Fruit fly (Drosophila melanogaster) whole organism, prepupa: ENCODE results near the gene Tsp74F.

Source experiments
- CG10669 ChIP-seq: fragments of 200-800 bp; sonication (Bioruptor generic); optimal IDR thresholded peaks from 3 replicates; lab custom pipeline; 2018; ENCODE audit warnings: missing biosample characterization, mild to moderate bottlenecking, missing genetic modification characterization, moderate library complexity
- CG11762 ChIP-seq: fragments of 200-800 bp; sonication (Bioruptor generic); optimal IDR thresholded peaks from 3 replicates; lab custom pipeline; 2016; ENCODE audit warnings: missing biosample characterization, missing genetic modification characterization; ENCODE audit not compliant: insufficient read depth
- CG15336 ChIP-seq: fragments of 200-800 bp; sonication (Bioruptor generic); IDR thresholded peaks from 2 replicates; pipeline ENCODE4 v1.3.6; 2022; ENCODE audit warnings: missing biosample characterization, missing genetic modification characterization
- CG16779 ChIP-seq: fragments of 200-800 bp; sonication (Bioruptor generic); optimal IDR thresholded peaks from 3 replicates; lab custom pipeline; 2017; ENCODE audit warnings: missing biosample characterization, mild to moderate bottlenecking, missing genetic modification characterization
- CG31627 ChIP-seq: fragments of 200-800 bp; sonication (Bioruptor generic); optimal IDR thresholded peaks from 3 replicates; lab custom pipeline; 2016; ENCODE audit warnings: missing biosample characterization, missing genetic modification characterization
- CG3919 ChIP-seq: fragments of 200-800 bp; sonication (Bioruptor generic); optimal IDR thresholded peaks from 3 replicates; lab custom pipeline; 2016; ENCODE audit warnings: missing biosample characterization, missing genetic modification characterization
- CG6163 ChIP-seq: fragments of 200-800 bp; sonication (Bioruptor generic); IDR thresholded peaks from 3 replicates; pipeline ENCODE4 v1.3.6; 2022; ENCODE audit warnings: missing biosample characterization, missing genetic modification characterization
- CG6276 ChIP-seq: fragments of 200-800 bp; sonication (Bioruptor generic); optimal IDR thresholded peaks from 2 replicates; lab custom pipeline; 2017; ENCODE audit warnings: missing biosample characterization, mild to moderate bottlenecking, missing genetic modification characterization
- CG6808 ChIP-seq: fragments of 200-800 bp; sonication (Bioruptor generic); optimal IDR thresholded peaks from 3 replicates; lab custom pipeline; 2017; ENCODE audit warnings: missing biosample characterization, missing genetic modification characterization, mild to moderate bottlenecking, moderate library complexity, missing genetic modification reagents
- CG6854 ChIP-seq: fragments of 200-800 bp; sonication (Bioruptor generic); optimal IDR thresholded peaks from 2 replicates; lab custom pipeline; 2017; ENCODE audit warnings: missing biosample characterization, mild to moderate bottlenecking, missing genetic modification characterization
- CG7368 ChIP-seq: fragments of 200-800 bp; sonication (Bioruptor generic); optimal IDR thresholded peaks from 3 replicates; lab custom pipeline; 2016; ENCODE audit warnings: missing biosample characterization, missing genetic modification characterization
- CG8119 ChIP-seq: fragments of 200-800 bp; sonication (Bioruptor generic); IDR thresholded peaks from 3 replicates; pipeline ENCODE4 v1.3.6; 2022; ENCODE audit warnings: missing biosample characterization, missing genetic modification characterization
- CG8319 ChIP-seq: fragments of 200-800 bp; sonication (Bioruptor generic); optimal IDR thresholded peaks from 3 replicates; lab custom pipeline; 2016; ENCODE audit warnings: missing biosample characterization, missing genetic modification characterization
- CG9139 ChIP-seq: fragments of 200-800 bp; sonication (Bioruptor generic); optimal IDR thresholded peaks from 3 replicates; lab custom pipeline; 2017; ENCODE audit warnings: missing biosample characterization, mild to moderate bottlenecking, missing genetic modification characterization
- Eip78C ChIP-seq: fragments of 200-800 bp; sonication (Bioruptor generic); peaks from one replicate; lab custom pipeline; 2016; ENCODE audit warnings: missing biosample characterization, missing genetic modification characterization
- Eip93F ChIP-seq: fragments of 200-800 bp; sonication (Bioruptor generic); optimal IDR thresholded peaks from 2 replicates; lab custom pipeline; 2016; ENCODE audit warnings: missing biosample characterization, mild to moderate bottlenecking, missing genetic modification characterization
- Ets96B ChIP-seq: fragments of 200-800 bp; optimal IDR thresholded peaks from 2 replicates; lab custom pipeline; 2019; ENCODE audit warnings: missing biosample characterization, mild to moderate bottlenecking, missing genetic modification characterization, moderate library complexity
- Gug ChIP-seq: fragments of 200-800 bp; sonication (Bioruptor generic); IDR thresholded peaks from 2 replicates; pipeline ENCODE4 v1.3.6; 2022; ENCODE audit warnings: missing biosample characterization, missing genetic modification characterization
- Hr38 ChIP-seq: sonication (Bioruptor generic); optimal IDR thresholded peaks from 2 replicates; lab custom pipeline; 2016; ENCODE audit warnings: missing biosample characterization, missing genetic modification characterization
- Hr4 ChIP-seq: fragments of 200-800 bp; sonication (Bioruptor generic); optimal IDR thresholded peaks from 3 replicates; lab custom pipeline; 2016; ENCODE audit warnings: missing biosample characterization, missing genetic modification characterization
- Lpt ChIP-seq: fragments of 200-800 bp; sonication (Bioruptor generic); optimal IDR thresholded peaks from 3 replicates; lab custom pipeline; 2016; ENCODE audit warnings: missing biosample characterization, missing genetic modification characterization
- Smox ChIP-seq: fragments of 200-800 bp; sonication (Bioruptor generic); optimal IDR thresholded peaks from 3 replicates; lab custom pipeline; 2016; ENCODE audit warnings: missing biosample characterization, missing genetic modification characterization
- Sox14 ChIP-seq: fragments of 200-800 bp; sonication (Bioruptor generic); optimal IDR thresholded peaks from 3 replicates; lab custom pipeline; 2016; ENCODE audit warnings: missing biosample characterization, missing genetic modification characterization
- acj6 ChIP-seq: fragments of 200-800 bp; sonication (Bioruptor generic); optimal IDR thresholded peaks from 3 replicates; lab custom pipeline; 2016; ENCODE audit warnings: missing biosample characterization, missing genetic modification characterization
- cyc ChIP-seq: fragments of 200-800 bp; sonication (Bioruptor generic); optimal IDR thresholded peaks from 3 replicates; lab custom pipeline; 2016; ENCODE audit warnings: missing biosample characterization, missing genetic modification characterization
- eg ChIP-seq: fragments of 200-800 bp; sonication (Bioruptor generic); IDR thresholded peaks from 3 replicates; pipeline ENCODE4 v1.3.6; 2022; ENCODE audit warnings: missing biosample characterization, missing genetic modification characterization
- esn ChIP-seq: fragments of 200-800 bp; sonication (Bioruptor generic); optimal IDR thresholded peaks from 2 replicates; lab custom pipeline; 2016; ENCODE audit warnings: missing biosample characterization, mild to moderate bottlenecking, missing genetic modification characterization, moderate library complexity
- fd85E ChIP-seq: fragments of 200-800 bp; sonication (Bioruptor generic); optimal IDR thresholded peaks from 3 replicates; lab custom pipeline; 2016; ENCODE audit warnings: missing biosample characterization, missing genetic modification characterization
- fkh ChIP-seq: fragments of 200-800 bp; sonication (Bioruptor generic); optimal IDR thresholded peaks from 3 replicates; lab custom pipeline; 2017; ENCODE audit warnings: missing biosample characterization, mild to moderate bottlenecking, missing genetic modification characterization, moderate library complexity
- lz ChIP-seq: fragments of 200-800 bp; sonication (Bioruptor generic); optimal IDR thresholded peaks from 3 replicates; lab custom pipeline; 2016; ENCODE audit warnings: missing biosample characterization, missing genetic modification characterization
- net ChIP-seq: fragments of 200-800 bp; sonication (Bioruptor generic); optimal IDR thresholded peaks from 3 replicates; lab custom pipeline; 2016; ENCODE audit warnings: missing biosample characterization, missing genetic modification characterization
- salr ChIP-seq, 2 experiments: fragments of 200-800 bp; sonication (Bioruptor generic); optimal IDR thresholded peaks; 3 replicates each; lab custom pipeline; 2016 to 2018; ENCODE audit warnings: missing biosample characterization in 2 of 2, missing genetic modification characterization in 2 of 2, mild to moderate bottlenecking in 1 of 2
- spab ChIP-seq: fragments of 200-800 bp; sonication (Bioruptor generic); optimal IDR thresholded peaks from 2 replicates; lab custom pipeline; 2017; ENCODE audit warnings: missing biosample characterization, mild to moderate bottlenecking, missing genetic modification characterization, missing genetic modification reagents
- ss ChIP-seq, 2 experiments: fragments of 200-800 bp; sonication (Bioruptor generic); optimal IDR thresholded peaks; 2 replicates in 1 of 2; 3 replicates in 1 of 2; lab custom pipeline; 2017 to 2018; ENCODE audit warnings: mild to moderate bottlenecking in 2 of 2, missing biosample characterization in 2 of 2, missing genetic modification characterization in 2 of 2, moderate library complexity in 1 of 2
- svp ChIP-seq: fragments of 200-800 bp; sonication (Bioruptor generic); peaks from one replicate; lab custom pipeline; 2016; ENCODE audit warnings: missing biosample characterization, missing genetic modification characterization
- vri ChIP-seq: fragments of 200-800 bp; sonication (Bioruptor generic); optimal IDR thresholded peaks from 3 replicates; lab custom pipeline; 2016; ENCODE audit warnings: missing biosample characterization, mild to moderate bottlenecking, missing genetic modification characterization

Gene Tsp74F

dm6 chr3L:17907609-17908160 is 12.0 kb upstream of the Tsp74F start, which contains the start of the genes Prestin and Wdr92 (continued):
- TF ChIP-seq Smox (peak; percentile 14), fd85E (GFP tag; lab: Kevin White, UChicago) (no peak), Eip78C (peak; percentile 85), eg (GFP tag; lab: Robert Waterston, UW) (peak; percentile 58; the same call in 2 of the 3 replicates), CG7368 (peak; percentile 31), CG31627 (GFP tag; lab: Kevin White, UChicago) (no peak), CG8119 (GFP tag; lab: Robert Waterston, UW) (no peak; the same call in 2 of the 3 replicates), CG16779 (tag; lab: Kevin White, UChicago) (peak; percentile 55), Hr38 (GFP tag; lab: Kevin White, UChicago) (no peak), lz (GFP tag; lab: Kevin White, UChicago) (no peak), CG3919 (GFP tag; lab: Kevin White, UChicago) (no peak), Eip93F (GFP tag; lab: Kevin White, UChicago) (peak; percentile 40), CG6276 (GFP tag; lab: Kevin White, UChicago) (no peak), CG10669 (GFP tag; lab: Kevin White, UChicago) (peak; percentile 30), CG6854 (GFP tag; lab: Kevin White, UChicago) (peak; percentile 82), fkh (GFP tag; lab: Kevin White, UChicago) (no peak), spab (GFP tag; lab: Kevin White, UChicago) (no peak), Hr4 (GFP tag; lab: Kevin White, UChicago) (no peak), Lpt (peak; percentile 7), Gug (GFP tag; lab: Robert Waterston, UW) (no peak), cyc (GFP tag; lab: Kevin White, UChicago) (peak; percentile 2), CG9139 (GFP tag; lab: Kevin White, UChicago) (peak; percentile 12)

dm6 chr3L:17905761-17906160 is 10.1 kb upstream of the Tsp74F start:
- no peak for TF ChIP-seq CG11762 (GFP tag; lab: Kevin White, UChicago)
- peak; percentile 18 for TF ChIP-seq CG10669 (GFP tag; lab: Kevin White, UChicago)
- 0 out of 3 replicates have a peak, but pooled peaks have one; percentile 39 for TF ChIP-seq CG8119 (GFP tag; lab: Robert Waterston, UW)
- TF ChIP-seq net = peak; percentile 5
- TF ChIP-seq Hr4 (GFP tag; lab: Kevin White, UChicago) = no peak
- TF ChIP-seq Ets96B (tag; lab: Kevin White, UChicago) = no peak
- TF ChIP-seq salr (GFP tag; optimal IDR thresholded peaks at IDR 0.05; lab: Kevin White, UChicago) = peak in 1 of 2 experiments; percentile 2
- TF ChIP-seq CG15336 = peak; percentile 56
- TF ChIP-seq CG6808 = peak; percentile 33
- peak; percentile 27 to 34 for TF ChIP-seq ss (GFP tag; optimal IDR thresholded peaks at IDR 0.05; lab: Kevin White, UChicago)
- peak; percentile 42 for TF ChIP-seq CG9139 (GFP tag; lab: Kevin White, UChicago)
- TF ChIP-seq Smox = no peak
- TF ChIP-seq svp (GFP tag; lab: Kevin White, UChicago) = peak; percentile 33
- 0 out of 3 replicates have a peak, but pooled peaks have one; percentile 37 for TF ChIP-seq CG6163 (GFP tag; lab: Robert Waterston, UW)
- peak; percentile 64 for TF ChIP-seq CG6276 (GFP tag; lab: Kevin White, UChicago)
- TF ChIP-seq CG16779 (tag; lab: Kevin White, UChicago) = no peak

dm6 chr3L:17904593-17904992 is 8.9 kb upstream of the Tsp74F start:
- TF ChIP-seq Eip78C = peak; percentile 26
- no peak for TF ChIP-seq acj6 (GFP tag; lab: Kevin White, UChicago)
- TF ChIP-seq, all 60 proteins: peak for 1

dm6 chr3L:17903813-17904416 is 8.3 kb upstream of the Tsp74F start:
- TF ChIP-seq CG8319 (no peak), svp (GFP tag; lab: Kevin White, UChicago) (peak; percentile 75), cyc (GFP tag; lab: Kevin White, UChicago) (no peak), CG6854 (GFP tag; lab: Kevin White, UChicago) (no peak), vri (GFP tag; lab: Kevin White, UChicago) (peak; percentile 5), Sox14 (no peak), esn (GFP tag; lab: Kevin White, UChicago) (no peak), Eip78C (peak; percentile 60), CG15336 (no peak)
- TF ChIP-seq, all 60 proteins: peak for 3
